Fruit fly (Drosophila melanogaster) whole organism: ENCODE results near the gene Zip71B.

Experiments
- EcR ChIP-seq, 2 experiments: fragments of >200 bp; optimal IDR thresholded peaks; 2 replicates each; lab custom pipeline; 2017; ENCODE audit warnings: missing biosample characterization in 2 of 2, missing genetic modification characterization in 2 of 2, missing genetic modification reagents in 2 of 2
- psq ChIP-seq: fragments of >200 bp; optimal IDR thresholded peaks from 2 replicates; lab custom pipeline; 2017
- usp ChIP-seq: fragments of >200 bp; optimal IDR thresholded peaks from 2 replicates; lab custom pipeline; 2017; ENCODE audit warnings: missing biosample characterization, missing genetic modification characterization, mixed read lengths

DNA sequence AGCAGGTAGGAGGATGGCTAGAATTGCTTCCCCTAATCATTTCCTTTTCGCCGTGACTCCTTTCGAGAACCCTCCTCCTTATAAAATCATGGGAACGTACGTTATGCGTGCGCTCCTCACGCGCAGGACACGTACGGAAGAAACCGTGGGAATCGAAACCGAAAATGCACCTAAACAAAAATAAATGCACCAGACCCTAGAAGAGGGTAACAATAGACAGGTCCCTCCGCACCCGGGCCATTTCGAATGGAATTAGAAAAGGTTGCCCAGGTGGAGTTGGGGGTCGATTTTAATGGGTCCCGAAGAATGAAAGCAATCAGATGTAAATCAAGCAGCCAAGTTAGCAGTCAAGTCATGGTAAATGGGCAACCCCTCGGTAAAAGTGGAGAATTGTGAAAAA is 12.8 kb upstream of the Zip71B start, which contains the start of gene CG3349:
- no peak for TF ChIP-seq EcR (GFP tag; optimal IDR thresholded peaks at IDR 0.05; lab: Kevin White, UChicago)
- no peak for TF ChIP-seq psq (lab: Kevin White, UChicago)
- TF ChIP-seq usp (GFP tag; lab: Kevin White, UChicago): no peak
